Fruit fly (Drosophila melanogaster): ENCODE data around the gene Rrp46.
A peak's percentile ranks its signal among the peaks of the same experiment; 100 is the strongest.

Gene Rrp46

DNA sequence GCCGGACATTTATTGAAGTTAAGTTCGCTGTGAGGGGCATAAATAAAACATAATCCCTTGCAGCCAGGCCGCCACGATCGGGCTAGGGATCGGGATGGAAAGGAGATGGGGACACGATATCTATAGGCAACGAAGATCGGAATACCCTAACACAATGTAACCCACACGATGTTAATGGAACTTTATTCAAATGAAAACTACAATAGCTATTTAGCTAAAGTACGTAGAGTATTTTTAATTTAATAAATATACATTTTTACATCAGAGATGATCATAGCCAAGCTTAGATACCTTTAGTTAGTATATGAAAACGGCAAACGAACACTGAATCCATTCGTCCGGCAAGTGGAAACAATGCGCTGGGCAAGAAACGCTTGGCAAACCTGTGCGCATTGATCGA is 41.8 kb downstream of the Rrp46 start:
- TF ChIP-seq spab (GFP tag; optimal IDR thresholded peaks at IDR 0.05) (peak; percentile 74), CG34406 (GFP tag; optimal IDR thresholded peaks at IDR 0.05) (peak; percentile 54), CG4318 (GFP tag; optimal IDR thresholded peaks at IDR 0.05) (peak; percentile 13), lz (GFP tag; optimal IDR thresholded peaks at IDR 0.05) (peak; percentile 22), CG8119 (GFP tag; IDR thresholded peaks at IDR 0.05) (peak; percentile 67), CG10669 (GFP tag; optimal IDR thresholded peaks at IDR 0.05) (peak; percentile 77), CG11762 (GFP tag; optimal IDR thresholded peaks at IDR 0.05; ENCODE audit: insufficient read depth) (peak; percentile 41), achi (GFP tag; optimal IDR thresholded peaks at IDR 0.05) (peak; percentile 63), CG1621 (tag; optimal IDR thresholded peaks at IDR 0.05) (peak; percentile 66), dsx (GFP tag; optimal IDR thresholded peaks at IDR 0.05; ENCODE audit: poor library complexity, severe bottlenecking) (peak; percentile 68), Eip75B (GFP tag; optimal IDR thresholded peaks at IDR 0.05) (peak; percentile 53), CG6792 (GFP tag; optimal IDR thresholded peaks at IDR 0.05) (peak; percentile 47), Sox102F (GFP tag; optimal IDR thresholded peaks at IDR 0.05) (peak; percentile 27), Ets96B (tag; optimal IDR thresholded peaks at IDR 0.05) (peak; percentile 77), CG3919 (GFP tag; optimal IDR thresholded peaks at IDR 0.05) (peak; percentile 68), vri (GFP tag; optimal IDR thresholded peaks at IDR 0.05) (no peak), Met (GFP tag; optimal IDR thresholded peaks at IDR 0.05) (peak; percentile 35), fd59A (GFP tag; optimal IDR thresholded peaks at IDR 0.05) (peak; percentile 67), Eip93F (GFP tag; optimal IDR thresholded peaks at IDR 0.05) (no peak), CG10631 (GFP tag; optimal IDR thresholded peaks at IDR 0.05) (peak; percentile 74), CG31627 (GFP tag; optimal IDR thresholded peaks at IDR 0.05) (no peak), CG6854 (GFP tag; optimal IDR thresholded peaks at IDR 0.05) (no peak), eg (GFP tag; IDR thresholded peaks at IDR 0.05) (0 out of 3 replicates have a peak, but pooled peaks have one; percentile 20), CG7368 (GFP tag; optimal IDR thresholded peaks at IDR 0.05) (peak; percentile 27), pdm3 (GFP tag; optimal IDR thresholded peaks at IDR 0.05) (peak; percentile 44), CG8632 (GFP tag; optimal IDR thresholded peaks at IDR 0.05) (peak; percentile 59), CG9139 (GFP tag; optimal IDR thresholded peaks at IDR 0.05) (peak; percentile 68), svp (GFP tag) (peak; percentile 79), CG6808 (GFP tag; optimal IDR thresholded peaks at IDR 0.05) (peak; percentile 63), CG32006 (GFP tag; optimal IDR thresholded peaks at IDR 0.05) (peak; percentile 40), Sox14 (GFP tag; optimal IDR thresholded peaks at IDR 0.05) (peak; percentile 34), Hr4 (GFP tag; optimal IDR thresholded peaks at IDR 0.05) (peak; percentile 36), CG11902 (GFP tag; optimal IDR thresholded peaks at IDR 0.05) (no peak), Eip78C (GFP tag) (peak; percentile 92), OdsH (GFP tag; optimal IDR thresholded peaks at IDR 0.05) (peak; percentile 52), CG15336 (GFP tag; IDR thresholded peaks at IDR 0.05) (0 out of 2 replicates have a peak, but pooled peaks have one; percentile 20), esn (GFP tag; optimal IDR thresholded peaks at IDR 0.05) (peak; percentile 48), Ets21C (GFP tag; optimal IDR thresholded peaks at IDR 0.05) (no peak), dac (GFP tag; optimal IDR thresholded peaks at IDR 0.05) (no peak), CG3032 (tag; optimal IDR thresholded peaks at IDR 0.05) (peak; percentile 77), CG6163 (GFP tag; IDR thresholded peaks at IDR 0.05) (peak; percentile 75), Smox (GFP tag; optimal IDR thresholded peaks at IDR 0.05) (peak; percentile 10), acj6 (GFP tag; optimal IDR thresholded peaks at IDR 0.05) (peak; percentile 59), CG16779 (tag; optimal IDR thresholded peaks at IDR 0.05) (no peak), ss (GFP tag; optimal IDR thresholded peaks at IDR 0.05) (peak; percentile 55 to 77), Hr39 (GFP tag; optimal IDR thresholded peaks at IDR 0.05) (no peak), Gug (GFP tag; IDR thresholded peaks at IDR 0.05) (no peak), salr (GFP tag; optimal IDR thresholded peaks at IDR 0.05) (peak; percentile 21 to 23), CG8319 (GFP tag; optimal IDR thresholded peaks at IDR 0.05) (peak; percentile 17), Sox15 (GFP tag; optimal IDR thresholded peaks at IDR 0.05) (no peak), topi (GFP tag; optimal IDR thresholded peaks at IDR 0.05) (peak; percentile 49)

All from whole organism, prepupa.